Fruit fly (Drosophila melanogaster) whole organism, embryonic: ENCODE results near the gene Nse4.

Experiments
- Ada2b ChIP-seq: fragments of 200-800 bp; sonication (Bioruptor generic); IDR thresholded peaks from 2 replicates; pipeline ENCODE4 v1.3.6; 2022; ENCODE audit warnings: missing biosample characterization, missing genetic modification characterization
- Bdp1 ChIP-seq: fragments of 200-800 bp; sonication (Bioruptor generic); optimal IDR thresholded peaks from 3 replicates; lab custom pipeline; 2016; ENCODE audit warnings: missing biosample characterization, missing genetic modification characterization
- Bteb2 ChIP-seq: fragments of 200-800 bp; sonication (Bioruptor generic); optimal IDR thresholded peaks from 2 replicates; lab custom pipeline; 2016; ENCODE audit warnings: missing biosample characterization, missing genetic modification characterization
- CG10147 ChIP-seq: fragments of 200-800 bp; sonication (Bioruptor generic); optimal IDR thresholded peaks from 2 replicates; lab custom pipeline; 2019; ENCODE audit warnings: missing biosample characterization, mild to moderate bottlenecking, missing genetic modification characterization, moderate library complexity
- CG10267 ChIP-seq: fragments of 200-800 bp; sonication (Bioruptor generic); optimal IDR thresholded peaks from 2 replicates; lab custom pipeline; 2018; ENCODE audit warnings: missing biosample characterization, mild to moderate bottlenecking, missing genetic modification characterization, moderate library complexity
- CG10654 ChIP-seq: fragments of 200-800 bp; sonication (Bioruptor generic); optimal IDR thresholded peaks from 2 replicates; lab custom pipeline; 2016; ENCODE audit warnings: missing biosample characterization, missing genetic modification characterization
- CG11504 ChIP-seq: fragments of 200-800 bp; sonication (Bioruptor generic); optimal IDR thresholded peaks from 3 replicates; lab custom pipeline; 2019; ENCODE audit warnings: missing biosample characterization, mild to moderate bottlenecking, missing genetic modification characterization, moderate library complexity
- CG12236 ChIP-seq: fragments of 200-800 bp; sonication (Bioruptor generic); optimal IDR thresholded peaks from 2 replicates; lab custom pipeline; 2016; ENCODE audit warnings: missing biosample characterization, missing genetic modification characterization
- CG12391 ChIP-seq: fragments of 200-800 bp; sonication (Bioruptor generic); optimal IDR thresholded peaks from 3 replicates; lab custom pipeline; 2018; ENCODE audit warnings: missing biosample characterization, mild to moderate bottlenecking, missing genetic modification characterization, moderate library complexity
- CG13894 ChIP-seq: fragments of 200-800 bp; sonication (Bioruptor generic); optimal IDR thresholded peaks from 3 replicates; lab custom pipeline; 2018; ENCODE audit warnings: missing biosample characterization, mild to moderate bottlenecking, missing genetic modification characterization, moderate library complexity
- CG14050 ChIP-seq: fragments of 200-800 bp; sonication (Bioruptor generic); IDR thresholded peaks from 3 replicates; pipeline ENCODE4 v1.3.6; 2022; ENCODE audit warnings: missing biosample characterization, missing genetic modification characterization
- CG15269 ChIP-seq: fragments of 200-800 bp; sonication (Bioruptor generic); optimal IDR thresholded peaks from 2 replicates; lab custom pipeline; 2018; ENCODE audit warnings: missing biosample characterization, mild to moderate bottlenecking, missing genetic modification characterization, moderate library complexity
- CG15601 ChIP-seq: fragments of 200-800 bp; sonication (Bioruptor generic); optimal IDR thresholded peaks from 3 replicates; lab custom pipeline; 2019; ENCODE audit warnings: missing biosample characterization, mild to moderate bottlenecking, missing genetic modification characterization, moderate library complexity
- CG17829 ChIP-seq: fragments of 200-800 bp; optimal IDR thresholded peaks from 2 replicates; lab custom pipeline; 2019; ENCODE audit warnings: missing biosample characterization, mild to moderate bottlenecking, missing genetic modification characterization, moderate library complexity
- CG18011 ChIP-seq: fragments of 200-800 bp; sonication (Bioruptor generic); optimal IDR thresholded peaks from 2 replicates; lab custom pipeline; 2017; ENCODE audit warnings: missing biosample characterization, missing genetic modification characterization, mild to moderate bottlenecking, moderate library complexity, missing genotype
- CG18764 ChIP-seq: fragments of 200-800 bp; sonication (Bioruptor generic); optimal IDR thresholded peaks from 3 replicates; lab custom pipeline; 2016; ENCODE audit warnings: missing biosample characterization, missing genetic modification characterization
- CG31224 ChIP-seq: fragments of 200-800 bp; sonication (Bioruptor generic); IDR thresholded peaks from 2 replicates; pipeline ENCODE4 v1.3.6; 2022; ENCODE audit warnings: missing biosample characterization, missing genetic modification characterization
- CG3995 ChIP-seq: fragments of 200-800 bp; sonication (Bioruptor generic); optimal IDR thresholded peaks from 3 replicates; lab custom pipeline; 2016; ENCODE audit warnings: missing biosample characterization, missing genetic modification characterization
- CG4328 ChIP-seq: fragments of 200-800 bp; sonication (Bioruptor generic); optimal IDR thresholded peaks from 3 replicates; lab custom pipeline; 2017; ENCODE audit warnings: missing biosample characterization, missing genetic modification reagents, missing genetic modification characterization
- CG4360 ChIP-seq: fragments of 200-800 bp; sonication (Bioruptor generic); IDR thresholded peaks from 2 replicates; pipeline ENCODE4 v1.3.6; 2022; ENCODE audit warnings: missing biosample characterization, missing genetic modification characterization
- CG6813 ChIP-seq: fragments of 200-800 bp; sonication (Bioruptor generic); optimal IDR thresholded peaks from 2 replicates; lab custom pipeline; 2017; ENCODE audit warnings: missing biosample characterization, missing genetic modification characterization, mild to moderate bottlenecking, moderate library complexity, missing genetic modification reagents
- CG7745 ChIP-seq: fragments of 200-800 bp; sonication (Bioruptor generic); optimal IDR thresholded peaks from 2 replicates; lab custom pipeline; 2018; ENCODE audit warnings: missing biosample characterization, mild to moderate bottlenecking, missing genetic modification characterization, moderate library complexity
- CG9609 ChIP-seq: fragments of 200-800 bp; sonication (Bioruptor generic); optimal IDR thresholded peaks from 3 replicates; lab custom pipeline; 2016; ENCODE audit warnings: missing biosample characterization, missing genetic modification characterization
- CoRest ChIP-seq: fragments of 200-800 bp; sonication (Bioruptor generic); optimal IDR thresholded peaks from 3 replicates; lab custom pipeline; 2018; ENCODE audit warnings: missing biosample characterization, mild to moderate bottlenecking, missing genetic modification characterization, moderate library complexity
- Dref ChIP-seq: fragments of 200-800 bp; sonication (Bioruptor generic); IDR thresholded peaks from 2 replicates; pipeline ENCODE4 v1.3.6; 2022; ENCODE audit warnings: missing biosample characterization, missing genetic modification characterization
- E2f2 ChIP-seq: fragments of 200-800 bp; sonication (Bioruptor generic); IDR thresholded peaks from 2 replicates; pipeline ENCODE4 v1.3.6; 2022; ENCODE audit warnings: missing biosample characterization, missing genetic modification characterization
- HmgD ChIP-seq: fragments of 200-800 bp; sonication (Bioruptor generic); optimal IDR thresholded peaks from 3 replicates; lab custom pipeline; 2016; ENCODE audit warnings: missing biosample characterization, missing genetic modification characterization
- MBD-R2 ChIP-seq: fragments of 200-800 bp; sonication (Bioruptor generic); IDR thresholded peaks from 2 replicates; pipeline ENCODE4 v1.3.6; 2022; ENCODE audit warnings: missing biosample characterization, missing genetic modification characterization
- Poxn ChIP-seq: fragments of 200-800 bp; sonication (Bioruptor generic); IDR thresholded peaks from 2 replicates; pipeline ENCODE4 v1.3.6; 2022; ENCODE audit warnings: missing biosample characterization, missing genetic modification characterization
- bigmax ChIP-seq: fragments of 200-800 bp; sonication (Bioruptor generic); optimal IDR thresholded peaks from 2 replicates; lab custom pipeline; 2018; ENCODE audit warnings: missing biosample characterization, mild to moderate bottlenecking, missing genetic modification characterization
- cas ChIP-seq: fragments of 200-800 bp; sonication (Bioruptor generic); IDR thresholded peaks from 2 replicates; pipeline ENCODE4 v1.3.6; 2022; ENCODE audit warnings: missing biosample characterization, missing genetic modification characterization
- dan ChIP-seq: fragments of 200-800 bp; sonication (Bioruptor generic); IDR thresholded peaks from 2 replicates; pipeline ENCODE4 v1.3.6; 2022; ENCODE audit warnings: missing biosample characterization, missing genetic modification characterization
- ftz-f1 ChIP-seq: fragments of 200-800 bp; sonication (Bioruptor generic); optimal IDR thresholded peaks from 2 replicates; lab custom pipeline; 2016; ENCODE audit warnings: missing biosample characterization, missing genetic modification characterization
- gfzf ChIP-seq: fragments of 200-800 bp; sonication (Bioruptor generic); optimal IDR thresholded peaks from 2 replicates; lab custom pipeline; 2016; ENCODE audit warnings: missing biosample characterization, mild to moderate bottlenecking, missing genetic modification characterization, moderate library complexity
- gro ChIP-seq: fragments of 200-800 bp; sonication (Bioruptor generic); optimal IDR thresholded peaks from 2 replicates; lab custom pipeline; 2016; ENCODE audit warnings: missing biosample characterization, missing genetic modification characterization
- her ChIP-seq: fragments of 200-800 bp; sonication (Bioruptor generic); optimal IDR thresholded peaks from 2 replicates; lab custom pipeline; 2016; ENCODE audit warnings: missing biosample characterization, missing genetic modification characterization
- hkb ChIP-seq, 2 experiments: fragments of 200-800 bp in 1 of 2; fragments of >200 bp in 1 of 2; sonication (Bioruptor generic) in 1 of 2; IDR thresholded peaks in 1 of 2; optimal IDR thresholded peaks in 1 of 2; 2 replicates each; pipeline versions ENCODE4 v1.3.6 to Lab custom; 2017 to 2022; ENCODE audit warnings: missing biosample characterization in 1 of 2, missing genetic modification characterization in 1 of 2
- jigr1 ChIP-seq: fragments of 200-800 bp; sonication (Bioruptor generic); IDR thresholded peaks from 3 replicates; pipeline ENCODE4 v1.3.6; 2022; ENCODE audit warnings: missing biosample characterization, missing genetic modification characterization
- jumu ChIP-seq: fragments of 200-800 bp; sonication (Bioruptor generic); optimal IDR thresholded peaks from 3 replicates; lab custom pipeline; 2016; ENCODE audit warnings: missing biosample characterization, missing genetic modification characterization
- nerfin-2 ChIP-seq: fragments of 200-800 bp; sonication (Bioruptor generic); IDR thresholded peaks from 2 replicates; pipeline ENCODE4 v1.3.6; 2022; ENCODE audit warnings: missing biosample characterization, missing genetic modification characterization; ENCODE audit not compliant: partially characterized antibody
- nmo ChIP-seq: fragments of 200-800 bp; sonication (Bioruptor generic); optimal IDR thresholded peaks from 2 replicates; lab custom pipeline; 2018; ENCODE audit warnings: missing biosample characterization, mild to moderate bottlenecking, missing genetic modification characterization, moderate library complexity
- otp ChIP-seq: fragments of 200-800 bp; sonication (Bioruptor generic); IDR thresholded peaks from 3 replicates; pipeline ENCODE4, ENCODE4 v1.3.6; 2022; ENCODE audit warnings: missing biosample characterization, missing genetic modification characterization
- pb ChIP-seq: fragments of 200-800 bp; sonication (Bioruptor generic); optimal IDR thresholded peaks from 3 replicates; lab custom pipeline; 2016; ENCODE audit warnings: missing biosample characterization, missing genetic modification characterization
- pros ChIP-seq: fragments of 200-800 bp; sonication (Bioruptor generic); optimal IDR thresholded peaks from 3 replicates; lab custom pipeline; 2019; ENCODE audit warnings: missing biosample characterization, mild to moderate bottlenecking, missing genetic modification characterization, moderate library complexity
- sisA ChIP-seq: fragments of 200-800 bp; sonication (Bioruptor generic); IDR thresholded peaks from 2 replicates; pipeline ENCODE4 v1.3.6; 2022; ENCODE audit warnings: missing biosample characterization, missing genetic modification characterization
- stc ChIP-seq: fragments of 200-800 bp; sonication (Bioruptor generic); IDR thresholded peaks from 2 replicates; pipeline ENCODE4 v1.3.6; 2022; ENCODE audit warnings: missing biosample characterization, missing genetic modification characterization
- stwl ChIP-seq: fragments of 200-800 bp; sonication (Bioruptor generic); optimal IDR thresholded peaks from 3 replicates; lab custom pipeline; 2018; ENCODE audit warnings: missing biosample characterization, mild to moderate bottlenecking, missing genetic modification characterization, moderate library complexity
- toy ChIP-seq: fragments of 200-800 bp; sonication (Bioruptor generic); IDR thresholded peaks from 2 replicates; pipeline ENCODE4 v1.3.6; 2022; ENCODE audit warnings: missing biosample characterization, missing genetic modification characterization
- trh ChIP-seq: fragments of 200-800 bp; sonication (Bioruptor generic); optimal IDR thresholded peaks from 2 replicates; lab custom pipeline; 2016; ENCODE audit warnings: missing biosample characterization, missing genetic modification characterization
- vfl ChIP-seq: fragments of 200-800 bp; sonication (Bioruptor generic); optimal IDR thresholded peaks from 2 replicates; lab custom pipeline; 2016; ENCODE audit warnings: missing biosample characterization, missing genetic modification characterization
- vvl ChIP-seq: fragments of 200-800 bp; sonication (Bioruptor generic); IDR thresholded peaks from 2 replicates; pipeline ENCODE4 v1.3.6; 2022; ENCODE audit warnings: missing biosample characterization, missing genetic modification characterization

The Nse4 gene

DNA sequence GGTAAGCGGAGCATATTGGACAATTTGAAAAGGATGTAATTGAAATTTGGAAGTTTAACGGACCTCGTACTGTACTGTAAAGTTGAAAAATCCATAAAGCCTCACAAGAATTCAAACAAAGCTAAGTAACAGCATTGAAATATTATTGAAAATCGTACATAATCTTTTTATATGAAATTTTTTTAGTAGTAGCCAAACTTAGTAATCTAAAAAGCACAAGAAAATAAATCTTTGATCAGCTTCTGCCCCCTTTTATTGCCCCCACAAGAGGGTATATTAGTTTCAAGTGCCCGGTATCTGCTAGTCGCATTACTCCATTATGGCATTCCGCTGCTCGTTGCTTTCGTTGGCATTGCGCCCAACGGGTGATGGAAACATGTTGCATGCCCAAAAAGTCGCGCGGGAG is 27.6 kb downstream of the Nse4 start (continued):
- TF ChIP-seq gro (GFP tag; lab: Kevin White, UChicago) (no peak), CG3995 (GFP tag; lab: Kevin White, UChicago) (no peak), stc (GFP tag; lab: Robert Waterston, UW) (no peak; the same call in none of the 2 replicates), CoRest (tag; lab: Kevin White, UChicago) (peak; percentile 74), CG4328 (GFP tag; lab: Kevin White, UChicago) (no peak), HmgD (no peak), CG14050 (GFP tag; lab: Robert Waterston, UW) (no peak), Bteb2 (GFP tag; lab: Kevin White, UChicago) (no peak), gfzf (GFP tag; lab: Kevin White, UChicago) (no peak), dan (0 out of 2 replicates have a peak, but pooled peaks have one; percentile 24), CG18011 (GFP tag; lab: Kevin White, UChicago) (no peak), pros (GFP tag; lab: Kevin White, UChicago) (no peak), CG15269 (tag; lab: Kevin White, UChicago) (no peak), toy (GFP tag; lab: Robert Waterston, UW) (no peak), Dref (no peak), ftz-f1 (GFP tag; lab: Kevin White, UChicago) (no peak), CG10267 (tag; lab: Kevin White, UChicago) (peak; percentile 58), CG12236 (GFP tag; lab: Kevin White, UChicago) (no peak), hkb (optimal IDR thresholded peaks at IDR 0.05; lab: Kevin White, UChicago) (no peak), hkb (GFP tag; IDR thresholded peaks at IDR 0.05; lab: Robert Waterston, UW) (peak; percentile 28; the same call in 1 of the 2 replicates), CG7745 (tag; lab: Kevin White, UChicago) (no peak), otp (GFP tag; lab: Robert Waterston, UW) (no peak), CG15601 (tag; lab: Kevin White, UChicago) (peak; percentile 46), vfl (GFP tag; lab: Kevin White, UChicago) (no peak), CG12391 (tag; lab: Kevin White, UChicago) (peak; percentile 50), CG9609 (GFP tag; lab: Kevin White, UChicago) (peak; percentile 39), vvl (GFP tag; lab: Robert Waterston, UW) (no peak; the same call in 1 of the 2 replicates), Ada2b (no peak), trh (GFP tag; lab: Kevin White, UChicago) (peak; percentile 8), nerfin-2 (GFP tag; lab: Robert Waterston, UW) (no peak), jumu (GFP tag; lab: Kevin White, UChicago) (peak; percentile 53), CG10147 (GFP tag; lab: Kevin White, UChicago) (peak; percentile 2), bigmax (GFP tag; lab: Kevin White, UChicago) (no peak), CG11504 (tag; lab: Kevin White, UChicago) (peak; percentile 82), her (GFP tag; lab: Kevin White, UChicago) (no peak), CG13894 (no peak), MBD-R2 (GFP tag; lab: Robert Waterston, UW) (no peak), pb (GFP tag; lab: Kevin White, UChicago) (peak; percentile 1), CG4360 (GFP tag; lab: Robert Waterston, UW) (no peak), CG18764 (peak; percentile 1), cas (GFP tag; lab: Robert Waterston, UW) (no peak), nmo (GFP tag; lab: Kevin White, UChicago) (peak; percentile 89), CG31224 (GFP tag; lab: Robert Waterston, UW) (no peak), sisA (peak; percentile 54; the same call in 1 of the 2 replicates), jigr1 (0 out of 3 replicates have a peak, but pooled peaks have one; percentile 46), CG6813 (GFP tag; lab: Kevin White, UChicago) (peak; percentile 61), CG17829 (tag; lab: Kevin White, UChicago) (peak; percentile 75), Poxn (no peak), Bdp1 (GFP tag; lab: Kevin White, UChicago) (no peak), CG10654 (GFP tag; lab: Kevin White, UChicago) (peak; percentile 49), E2f2 (GFP tag; lab: Robert Waterston, UW) (0 out of 2 replicates have a peak, but pooled peaks have one; percentile 30), stwl (tag; lab: Kevin White, UChicago) (no peak)
